Worm (Caenorhabditis elegans) whole organism, early embryonic: Measurements from ENCODE around the gene W08E12.5.

Experiments used
- B0310.2 ChIP-seq: sonication (generic microtip); optimal IDR thresholded peaks from 2 replicates; lab custom pipeline; 2016; ENCODE audit warnings: mild to moderate bottlenecking, missing genetic modification characterization, missing compliant biosample characterization
- aly-1 ChIP-seq: sonication (generic microtip); optimal IDR thresholded peaks from 2 replicates; lab custom pipeline; 2016; ENCODE audit warnings: missing genetic modification characterization, missing compliant biosample characterization
- ama-1 ChIP-seq: fragments of 150-350 bp; optimal IDR thresholded peaks from 2 replicates; lab custom pipeline; 2014
- ceh-36 ChIP-seq: sonication (generic microtip); optimal IDR thresholded peaks from 2 replicates; lab custom pipeline; 2016; ENCODE audit warnings: missing genetic modification characterization, inconsistent platforms, missing compliant biosample characterization
- flt-1 ChIP-seq: fragments of 200-800 bp; sonication (Bioruptor generic); IDR thresholded peaks from 2 replicates; pipeline ENCODE4 v1.3.6; 2022; ENCODE audit warnings: missing genetic modification characterization, missing compliant biosample characterization
- hmbx-1 ChIP-seq: sonication (generic microtip); optimal IDR thresholded peaks from 2 replicates; lab custom pipeline; 2016; ENCODE audit warnings: mild to moderate bottlenecking, missing genetic modification characterization, missing compliant biosample characterization
- hmg-4 ChIP-seq: fragments of 200-800 bp; sonication (Bioruptor generic); optimal IDR thresholded peaks from 2 replicates; lab custom pipeline; 2018; ENCODE audit warnings: mild to moderate bottlenecking, missing genetic modification characterization, missing compliant biosample characterization
- hnd-1 ChIP-seq: sonication (generic microtip); optimal IDR thresholded peaks from 2 replicates; lab custom pipeline; 2016; ENCODE audit warnings: missing genetic modification characterization, missing compliant biosample characterization
- scrt-1 ChIP-seq: fragments of 200-800 bp; sonication (Bioruptor generic); IDR thresholded peaks from 2 replicates; pipeline ENCODE4 v1.3.6; 2022; ENCODE audit warnings: missing genetic modification characterization, missing compliant biosample characterization
- sea-1 ChIP-seq: fragments of 200-800 bp; sonication (Bioruptor generic); conservative IDR thresholded peaks from 2 replicates; pipeline ENCODE4 v1.3.6; 2022; ENCODE audit warnings: missing genetic modification characterization, missing compliant biosample characterization
- tbx-11 ChIP-seq: fragments of 200-800 bp; sonication (Bioruptor generic); IDR thresholded peaks from 2 replicates; pipeline ENCODE4 v1.3.6; 2022; ENCODE audit warnings: missing genetic modification characterization, missing compliant biosample characterization
- tra-4 ChIP-seq: sonication (generic microtip); optimal IDR thresholded peaks from 2 replicates; lab custom pipeline; 2017; ENCODE audit warnings: missing genetic modification characterization, missing compliant biosample characterization

DNA sequence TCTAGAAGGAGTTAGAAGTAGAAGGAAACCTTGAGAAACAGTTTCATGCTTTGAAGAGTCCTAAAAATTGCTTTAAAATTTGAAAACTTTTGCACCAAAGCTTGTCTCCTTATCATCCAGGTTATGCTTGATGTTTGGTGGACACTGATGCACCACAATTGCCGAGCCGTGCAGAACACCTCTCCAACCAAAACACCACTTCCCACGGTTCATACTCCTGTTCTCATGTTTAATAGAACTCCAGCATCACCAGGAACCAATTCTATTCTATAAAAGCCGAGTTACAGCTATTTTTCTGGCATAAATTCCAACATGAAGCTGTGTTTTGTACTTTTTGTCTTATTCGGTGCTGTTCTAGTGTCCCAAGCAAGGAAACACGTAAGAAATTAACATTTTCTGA, 40.6 kb downstream of the W08E12.5 start, which contains the start of gene F42A6.2:
- TF ChIP-seq tbx-11 (no peak), hmg-4 (GFP tag; lab: Kevin White, UChicago) (no peak), B0310.2 (no peak), scrt-1 (no peak), ceh-36 (tag; lab: Kevin White, UChicago) (no peak), ama-1 (lab: Kevin White, UChicago) (no peak), flt-1 (no peak), sea-1 (no peak), aly-1 (no peak), hnd-1 (tag; lab: Kevin White, UChicago) (no peak), hmbx-1 (tag; lab: Kevin White, UChicago) (no peak), tra-4 (tag; lab: Kevin White, UChicago) (no peak)
